Worm (Caenorhabditis elegans) whole organism, early embryonic: ENCODE results near the gene W06G6.15.

Experiments used
- B0310.2 ChIP-seq: sonication (generic microtip); optimal IDR thresholded peaks from 2 replicates; lab custom pipeline; 2016; ENCODE audit warnings: mild to moderate bottlenecking, missing genetic modification characterization, missing compliant biosample characterization
- F13C5.2 ChIP-seq: sonication (generic microtip); optimal IDR thresholded peaks from 2 replicates; lab custom pipeline; 2017; ENCODE audit warnings: mild to moderate bottlenecking, missing genetic modification characterization, inconsistent platforms, missing compliant biosample characterization
- aly-1 ChIP-seq: sonication (generic microtip); optimal IDR thresholded peaks from 2 replicates; lab custom pipeline; 2016; ENCODE audit warnings: missing genetic modification characterization, missing compliant biosample characterization
- ama-1 ChIP-seq: fragments of 150-350 bp; optimal IDR thresholded peaks from 2 replicates; lab custom pipeline; 2014
- ceh-13 ChIP-seq: fragments of 200-800 bp; sonication (Bioruptor generic); optimal IDR thresholded peaks from 2 replicates; lab custom pipeline; 2018; ENCODE audit warnings: mild to moderate bottlenecking, missing genetic modification characterization, missing compliant biosample characterization
- ets-7 ChIP-seq: sonication (generic microtip); optimal IDR thresholded peaks from 2 replicates; lab custom pipeline; 2016; ENCODE audit warnings: missing genotype, missing genetic modification characterization, missing compliant biosample characterization
- flt-1 ChIP-seq: fragments of 200-800 bp; sonication (Bioruptor generic); IDR thresholded peaks from 2 replicates; pipeline ENCODE4 v1.3.6; 2022; ENCODE audit warnings: missing genetic modification characterization, missing compliant biosample characterization
- hmg-4 ChIP-seq: fragments of 200-800 bp; sonication (Bioruptor generic); optimal IDR thresholded peaks from 2 replicates; lab custom pipeline; 2018; ENCODE audit warnings: mild to moderate bottlenecking, missing genetic modification characterization, missing compliant biosample characterization
- hnd-1 ChIP-seq: sonication (generic microtip); optimal IDR thresholded peaks from 2 replicates; lab custom pipeline; 2016; ENCODE audit warnings: missing genetic modification characterization, missing compliant biosample characterization
- scrt-1 ChIP-seq: fragments of 200-800 bp; sonication (Bioruptor generic); IDR thresholded peaks from 2 replicates; pipeline ENCODE4 v1.3.6; 2022; ENCODE audit warnings: missing genetic modification characterization, missing compliant biosample characterization
- sea-1 ChIP-seq: fragments of 200-800 bp; sonication (Bioruptor generic); conservative IDR thresholded peaks from 2 replicates; pipeline ENCODE4 v1.3.6; 2022; ENCODE audit warnings: missing genetic modification characterization, missing compliant biosample characterization
- tbx-11 ChIP-seq: fragments of 200-800 bp; sonication (Bioruptor generic); IDR thresholded peaks from 2 replicates; pipeline ENCODE4 v1.3.6; 2022; ENCODE audit warnings: missing genetic modification characterization, missing compliant biosample characterization
- tbx-37 ChIP-seq: fragments of 200-800 bp; sonication (Bioruptor generic); conservative IDR thresholded peaks from 2 replicates; pipeline ENCODE4 v1.3.6; 2022; ENCODE audit warnings: missing genetic modification reagents, missing genetic modification characterization, missing compliant biosample characterization
- tra-4 ChIP-seq: sonication (generic microtip); optimal IDR thresholded peaks from 2 replicates; lab custom pipeline; 2017; ENCODE audit warnings: missing genetic modification characterization, missing compliant biosample characterization

ce11 chrV:16610094-16610493 lies 44.2 kb upstream of the W06G6.15 start:
- TF ChIP-seq hnd-1 (tag; lab: Kevin White, UChicago) (no peak), tbx-11 (GFP tag; lab: Robert Waterston, UW) (no peak), ama-1 (lab: Kevin White, UChicago) (no peak), B0310.2 (no peak), F13C5.2 (tag; lab: Kevin White, UChicago) (no peak), hmg-4 (GFP tag; lab: Kevin White, UChicago) (no peak), flt-1 (GFP tag; lab: Robert Waterston, UW) (no peak), ceh-13 (GFP tag; lab: Kevin White, UChicago) (no peak), tbx-37 (GFP tag; lab: Robert Waterston, UW) (no peak), ets-7 (no peak), scrt-1 (GFP tag; lab: Robert Waterston, UW) (no peak), tra-4 (tag; lab: Kevin White, UChicago) (no peak), sea-1 (GFP tag; lab: Robert Waterston, UW) (no peak), aly-1 (tag; lab: Kevin White, UChicago) (no peak)
